Fruit fly (Drosophila melanogaster): ENCODE results near the gene Ada.

dm6 chr3R:9069874-9070273 is 4.9 kb downstream of the Ada start:
- no peak for TF ChIP-seq CG32006 (GFP tag; optimal IDR thresholded peaks at IDR 0.05)
- TF ChIP-seq Eip75B (GFP tag; optimal IDR thresholded peaks at IDR 0.05): no peak
- no peak for TF ChIP-seq ss (GFP tag; optimal IDR thresholded peaks at IDR 0.05)
- no peak for TF ChIP-seq CG6276 (GFP tag; optimal IDR thresholded peaks at IDR 0.05)
- no peak for TF ChIP-seq spab (GFP tag; optimal IDR thresholded peaks at IDR 0.05)
- TF ChIP-seq Met (GFP tag; optimal IDR thresholded peaks at IDR 0.05): no peak
